Fruit fly (Drosophila melanogaster) whole organism, adult: ENCODE results near the gene Ada3.

ENCODE experiments used
- CG11617 ChIP-seq: fragments of 200-800 bp; sonication (Bioruptor generic); optimal IDR thresholded peaks from 2 replicates; lab custom pipeline; 2017; ENCODE audit warnings: mild to moderate bottlenecking, missing biosample characterization, missing genetic modification reagents, missing genetic modification characterization
- CG12768 ChIP-seq: fragments of 200-800 bp; sonication (Bioruptor generic); optimal IDR thresholded peaks from 2 replicates; lab custom pipeline; 2017; ENCODE audit warnings: missing biosample characterization, missing genetic modification characterization, mild to moderate bottlenecking, moderate library complexity, missing genetic modification reagents
- CG14711 ChIP-seq: fragments of 200-800 bp; sonication (Bioruptor generic); optimal IDR thresholded peaks from 2 replicates; lab custom pipeline; 2018; ENCODE audit warnings: missing biosample characterization, mild to moderate bottlenecking, missing genetic modification characterization, moderate library complexity
- CG1620 ChIP-seq: fragments of 200-800 bp; sonication (Bioruptor generic); optimal IDR thresholded peaks from 2 replicates; lab custom pipeline; 2016; ENCODE audit warnings: missing biosample characterization, missing genetic modification characterization
- CG33017 ChIP-seq: fragments of 200-800 bp; sonication (Bioruptor generic); optimal IDR thresholded peaks from 2 replicates; lab custom pipeline; 2018; ENCODE audit warnings: missing biosample characterization, mild to moderate bottlenecking, missing genetic modification characterization, moderate library complexity
- CG5204 ChIP-seq: fragments of 200-800 bp; sonication (Bioruptor generic); optimal IDR thresholded peaks from 2 replicates; lab custom pipeline; 2016; ENCODE audit warnings: missing biosample characterization, missing genetic modification characterization
- CG7045 ChIP-seq: fragments of 200-800 bp; sonication (Bioruptor generic); optimal IDR thresholded peaks from 2 replicates; lab custom pipeline; 2017; ENCODE audit warnings: missing biosample characterization, mild to moderate bottlenecking, missing genetic modification characterization
- CG7101 ChIP-seq: fragments of 200-800 bp; sonication (Bioruptor generic); optimal IDR thresholded peaks from 2 replicates; lab custom pipeline; 2018; ENCODE audit warnings: missing biosample characterization, mild to moderate bottlenecking, missing genetic modification characterization, moderate library complexity
- Clk ChIP-seq: fragments of 200-800 bp; sonication (Bioruptor generic); optimal IDR thresholded peaks from 2 replicates; lab custom pipeline; 2017; ENCODE audit warnings: missing biosample characterization, missing genetic modification characterization
- Crg-1 ChIP-seq: fragments of 200-800 bp; sonication (Bioruptor generic); optimal IDR thresholded peaks from 2 replicates; lab custom pipeline; 2016; ENCODE audit warnings: missing biosample characterization, missing genetic modification characterization
- Hr96 ChIP-seq: fragments of 200-800 bp; sonication (Bioruptor generic); optimal IDR thresholded peaks from 2 replicates; lab custom pipeline; 2016; ENCODE audit warnings: missing biosample characterization, missing genetic modification characterization
- Mnt ChIP-seq: fragments of 200-800 bp; sonication (Bioruptor generic); optimal IDR thresholded peaks from 2 replicates; lab custom pipeline; 2016; ENCODE audit warnings: missing biosample characterization, mild to moderate bottlenecking, missing genetic modification characterization
- bab1 ChIP-seq: fragments of 200-800 bp; sonication (Bioruptor generic); optimal IDR thresholded peaks from 3 replicates; lab custom pipeline; 2019; ENCODE audit warnings: missing biosample characterization, mild to moderate bottlenecking, missing genetic modification characterization, moderate library complexity
- cic ChIP-seq: fragments of 200-800 bp; sonication (Bioruptor generic); optimal IDR thresholded peaks from 2 replicates; lab custom pipeline; 2017; ENCODE audit warnings: missing biosample characterization, mild to moderate bottlenecking, missing genetic modification characterization, moderate library complexity
- cnc ChIP-seq, 2 experiments: fragments of >200 bp; optimal IDR thresholded peaks; 2 replicates each; lab custom pipeline; 2017
- kay ChIP-seq: fragments of 200-800 bp; sonication (Bioruptor generic); peaks from one replicate; lab custom pipeline; 2016; ENCODE audit warnings: missing biosample characterization, missing genetic modification characterization, borderline replicate concordance
- ovo ChIP-seq: fragments of 200-800 bp; sonication (Bioruptor generic); optimal IDR thresholded peaks from 2 replicates; lab custom pipeline; 2016; ENCODE audit warnings: missing biosample characterization, missing genetic modification characterization
- pad ChIP-seq: fragments of 200-800 bp; sonication (Bioruptor generic); optimal IDR thresholded peaks from 3 replicates; lab custom pipeline; 2017; ENCODE audit warnings: missing biosample characterization, missing genetic modification characterization, mild to moderate bottlenecking, moderate library complexity, missing genetic modification reagents
- tj ChIP-seq: fragments of 200-800 bp; sonication (Bioruptor generic); optimal IDR thresholded peaks from 3 replicates; lab custom pipeline; 2017; ENCODE audit warnings: missing biosample characterization, mild to moderate bottlenecking, missing genetic modification characterization, moderate library complexity
- toe ChIP-seq: fragments of 200-800 bp; sonication (Bioruptor generic); optimal IDR thresholded peaks from 2 replicates; lab custom pipeline; 2016; ENCODE audit warnings: missing biosample characterization, missing genetic modification characterization

The Ada3 gene

DNA sequence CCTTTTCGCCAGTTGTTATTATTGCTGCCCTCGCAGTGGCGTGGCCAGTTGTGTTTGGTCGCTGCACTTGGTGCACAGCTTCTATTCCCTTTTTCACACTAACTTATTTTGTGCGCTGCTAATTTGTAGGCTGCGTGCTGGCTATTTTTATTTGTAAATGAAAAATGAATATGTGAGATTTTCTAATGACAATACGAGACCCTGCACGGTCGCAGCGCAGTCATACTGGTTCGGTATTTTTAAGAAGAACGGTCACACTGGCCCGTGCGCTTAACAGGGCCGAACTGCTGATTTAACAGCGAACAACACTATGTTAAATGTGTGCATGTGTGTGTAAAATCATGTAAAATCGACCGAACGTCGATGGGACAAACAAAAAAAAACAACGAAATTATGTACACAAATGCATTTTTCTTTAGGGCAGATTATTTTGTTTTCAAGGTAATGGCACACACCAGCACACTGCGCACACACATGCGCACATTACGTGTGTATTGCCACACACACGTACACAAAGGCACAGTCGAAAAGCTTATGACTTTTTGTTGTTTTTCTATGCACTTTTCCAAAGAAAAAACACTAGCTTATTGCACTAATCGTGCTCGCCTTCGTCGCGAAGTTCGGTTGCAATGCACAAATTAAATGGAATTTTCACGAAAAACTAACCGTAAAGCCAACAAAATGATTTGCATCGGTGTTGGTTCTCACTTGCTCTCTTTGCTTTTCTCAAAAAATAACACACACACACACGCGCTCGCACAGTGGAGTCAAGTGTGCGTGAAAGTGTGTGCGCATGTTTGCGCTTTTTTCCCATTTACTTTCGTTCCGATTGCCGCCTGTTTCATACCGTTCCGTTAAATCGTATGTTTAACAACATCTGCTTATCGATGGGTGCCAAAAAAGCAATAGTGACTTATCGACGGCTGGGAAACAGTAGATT, 51.6 kb downstream of the Ada3 start, which contains the start of gene ari-1:
Gene ari-1, minus strand, starts transcription at position 875 of the 940 bp plus-strand sequence.
- TF ChIP-seq CG7101 = no peak
- TF ChIP-seq CG14711 (tag; lab: Kevin White, UChicago) = no peak
- no peak for TF ChIP-seq CG33017 (tag; lab: Kevin White, UChicago)
- peak; percentile 3 for TF ChIP-seq pad (GFP tag; lab: Kevin White, UChicago)
- no peak for TF ChIP-seq CG1620 (GFP tag; lab: Kevin White, UChicago)
- peak; percentile 11 for TF ChIP-seq Mnt (GFP tag; lab: Kevin White, UChicago)
- TF ChIP-seq CG5204 (GFP tag; lab: Kevin White, UChicago) = no peak
- no peak for TF ChIP-seq Clk (GFP tag; lab: Kevin White, UChicago)
- TF ChIP-seq cnc (optimal IDR thresholded peaks at IDR 0.05; lab: Kevin White, UChicago) = no peak
- TF ChIP-seq tj (GFP tag; lab: Kevin White, UChicago) = peak; percentile 87
- TF ChIP-seq toe (GFP tag; lab: Kevin White, UChicago) = no peak
- TF ChIP-seq Hr96 (GFP tag; lab: Kevin White, UChicago) = no peak
- no peak for TF ChIP-seq Crg-1
- peak; percentile 26 for TF ChIP-seq ovo (GFP tag; lab: Kevin White, UChicago)
- no peak for TF ChIP-seq CG12768 (GFP tag; lab: Kevin White, UChicago)
- TF ChIP-seq CG11617 (GFP tag; lab: Kevin White, UChicago) = peak; percentile 28
- peak; percentile 33 for TF ChIP-seq bab1 (GFP tag; lab: Kevin White, UChicago)
- peak; percentile 50 for TF ChIP-seq kay (GFP tag; lab: Kevin White, UChicago)
- no peak for TF ChIP-seq cic (GFP tag; lab: Kevin White, UChicago)
- TF ChIP-seq CG7045 = no peak
